Fruit fly (Drosophila melanogaster) whole organism, wandering third instar larva: ENCODE results near the gene eIF4E5.

Experiments
- Abd-B ChIP-seq: fragments of >200 bp; optimal IDR thresholded peaks from 2 replicates; lab custom pipeline; 2017; ENCODE audit warnings: missing biosample characterization, missing genetic modification characterization
- CG32264 ChIP-seq: fragments of 200-800 bp; sonication (Bioruptor generic); optimal IDR thresholded peaks from 2 replicates; lab custom pipeline; 2016; ENCODE audit warnings: missing biosample characterization, missing genetic modification characterization
- CrebA ChIP-seq: fragments of 200-800 bp; sonication (Bioruptor generic); optimal IDR thresholded peaks from 2 replicates; lab custom pipeline; 2016; ENCODE audit warnings: missing biosample characterization, mild to moderate bottlenecking, missing genetic modification characterization, borderline replicate concordance
- Dfd ChIP-seq: fragments of >200 bp; optimal IDR thresholded peaks from 2 replicates; lab custom pipeline; 2017; ENCODE audit warnings: missing biosample characterization, missing genetic modification characterization
- Dif ChIP-seq: fragments of 200-275, 200-300 bp; sonication (Bioruptor generic); optimal IDR thresholded peaks from 2 replicates; lab custom pipeline; 2018; ENCODE audit warnings: missing biosample characterization, missing genetic modification characterization; ENCODE audit not compliant: partially characterized antibody
- GATAd ChIP-seq: sonication (Bioruptor generic); optimal IDR thresholded peaks from 2 replicates; lab custom pipeline; 2016; ENCODE audit warnings: missing biosample characterization, missing genetic modification characterization
- HLH106 ChIP-seq: fragments of 200-800 bp; optimal IDR thresholded peaks from 3 replicates; lab custom pipeline; 2019; ENCODE audit warnings: missing biosample characterization, mild to moderate bottlenecking, missing genetic modification characterization, moderate library complexity
- Hnf4 ChIP-seq: fragments of 200-800 bp; sonication (Bioruptor generic); optimal IDR thresholded peaks from 2 replicates; lab custom pipeline; 2016; ENCODE audit warnings: missing biosample characterization, mild to moderate bottlenecking, missing genetic modification characterization
- Hr78 ChIP-seq: fragments of >200 bp; optimal IDR thresholded peaks from 2 replicates; lab custom pipeline; 2017; ENCODE audit warnings: missing biosample characterization, missing genetic modification characterization
- Hr83 ChIP-seq: fragments of 200-300 bp; sonication (Bioruptor generic); optimal IDR thresholded peaks from 2 replicates; lab custom pipeline; 2016; ENCODE audit warnings: missing biosample characterization, mild to moderate bottlenecking, missing genetic modification characterization, moderate library complexity; ENCODE audit not compliant: poor library complexity, severe bottlenecking
- Jra ChIP-seq: sonication (Bioruptor generic); optimal IDR thresholded peaks from 2 replicates; lab custom pipeline; 2016; ENCODE audit warnings: missing biosample characterization, missing genetic modification characterization
- Mio ChIP-seq: sonication (Bioruptor generic); optimal IDR thresholded peaks from 2 replicates; lab custom pipeline; 2016; ENCODE audit warnings: missing biosample characterization, missing genetic modification characterization
- Myc ChIP-seq: fragments of >200 bp; optimal IDR thresholded peaks from 2 replicates; lab custom pipeline; 2017
- N ChIP-seq: fragments of >200 bp; optimal IDR thresholded peaks from 2 replicates; lab custom pipeline; 2018; ENCODE audit warnings: missing biosample characterization, missing external identifiers, missing genetic modification characterization
- OdsH ChIP-seq: fragments of 200-800 bp; sonication (Bioruptor generic); optimal IDR thresholded peaks from 2 replicates; lab custom pipeline; 2016; ENCODE audit warnings: missing biosample characterization, mild to moderate bottlenecking, missing genetic modification characterization
- Rel ChIP-seq, 2 experiments: fragments of 200-800 bp; sonication (Bioruptor generic) in 1 of 2; optimal IDR thresholded peaks; 2 replicates in 1 of 2; 3 replicates in 1 of 2; lab custom pipeline; 2016 to 2019; ENCODE audit warnings: mild to moderate bottlenecking in 2 of 2, missing biosample characterization in 2 of 2, missing genetic modification characterization in 2 of 2, moderate library complexity in 1 of 2
- Sp1 ChIP-seq: fragments of 200-800 bp; sonication (Bioruptor generic); optimal IDR thresholded peaks from 3 replicates; lab custom pipeline; 2019; ENCODE audit warnings: missing biosample characterization, mild to moderate bottlenecking, missing genetic modification characterization, moderate library complexity
- Vsx2 ChIP-seq: fragments of 200-300, 225-300 bp; sonication (Bioruptor generic); optimal IDR thresholded peaks from 2 replicates; lab custom pipeline; 2018; ENCODE audit warnings: missing biosample characterization, missing genetic modification characterization; ENCODE audit not compliant: partially characterized antibody
- brk ChIP-seq: fragments of 200-800 bp; sonication (Bioruptor generic); optimal IDR thresholded peaks from 2 replicates; lab custom pipeline; 2016; ENCODE audit warnings: missing biosample characterization, mild to moderate bottlenecking, missing genetic modification characterization
- dl ChIP-seq, 2 experiments: fragments of 175-275, 200-275 bp in 1 of 2; fragments of 200-275 bp in 1 of 2; sonication (Bioruptor generic); optimal IDR thresholded peaks; lab custom pipeline; 2018; ENCODE audit warnings: mild to moderate bottlenecking in 2 of 2, missing biosample characterization in 2 of 2, missing genetic modification characterization in 2 of 2, moderate library complexity in 2 of 2; ENCODE audit not compliant: partially characterized antibody in 2 of 2, insufficient read depth in 1 of 2
- dmrt93B ChIP-seq: fragments of 200-800 bp; sonication (Bioruptor generic); optimal IDR thresholded peaks from 2 replicates; lab custom pipeline; 2018; ENCODE audit warnings: missing biosample characterization, mild to moderate bottlenecking, missing genetic modification characterization
- dsf ChIP-seq: sonication (Bioruptor generic); optimal IDR thresholded peaks from 2 replicates; lab custom pipeline; 2016; ENCODE audit warnings: missing biosample characterization, missing genetic modification characterization, borderline replicate concordance
- ey ChIP-seq: fragments of 200-800 bp; sonication (Bioruptor generic); optimal IDR thresholded peaks from 2 replicates; lab custom pipeline; 2016; ENCODE audit warnings: missing biosample characterization, missing genetic modification characterization
- foxo ChIP-seq, 2 experiments: fragments of 200-800 bp; sonication (Bioruptor generic); optimal IDR thresholded peaks; 2 replicates in 1 of 2; 3 replicates in 1 of 2; lab custom pipeline; 2016 to 2017; ENCODE audit warnings: missing biosample characterization in 2 of 2, missing genetic modification characterization in 2 of 2
- fru ChIP-seq: fragments of 200-800 bp; sonication (Bioruptor generic); optimal IDR thresholded peaks from 3 replicates; lab custom pipeline; 2016; ENCODE audit warnings: missing biosample characterization, mild to moderate bottlenecking, missing genetic modification characterization
- h ChIP-seq: fragments of 200-800 bp; sonication (Bioruptor generic); optimal IDR thresholded peaks from 3 replicates; lab custom pipeline; 2016; ENCODE audit warnings: missing biosample characterization, mild to moderate bottlenecking, missing genetic modification characterization
- jim ChIP-seq: fragments of 175-275, 200-325 bp; sonication (Bioruptor generic); optimal IDR thresholded peaks from 2 replicates; lab custom pipeline; 2016; ENCODE audit warnings: missing biosample characterization, mild to moderate bottlenecking, missing genetic modification characterization
- lola ChIP-seq: fragments of >200 bp; optimal IDR thresholded peaks from 2 replicates; lab custom pipeline; 2017; ENCODE audit warnings: missing biosample characterization, missing genetic modification characterization
- pan ChIP-seq: fragments of >200 bp; optimal IDR thresholded peaks from 2 replicates; lab custom pipeline; 2017
- psq ChIP-seq: fragments of 200-800 bp; sonication (Bioruptor generic); optimal IDR thresholded peaks from 3 replicates; lab custom pipeline; 2017; ENCODE audit warnings: missing biosample characterization, mild to moderate bottlenecking, missing genetic modification characterization, moderate library complexity
- rgr ChIP-seq: fragments of 200-800 bp; sonication (Bioruptor generic); optimal IDR thresholded peaks from 3 replicates; lab custom pipeline; 2016; ENCODE audit warnings: missing biosample characterization, mild to moderate bottlenecking, missing genetic modification characterization
- sage ChIP-seq: fragments of 200-800 bp; sonication (Bioruptor generic); optimal IDR thresholded peaks from 2 replicates; lab custom pipeline; 2016; ENCODE audit warnings: missing biosample characterization, mild to moderate bottlenecking, missing genetic modification characterization
- sv ChIP-seq: fragments of 200-800 bp; sonication (Bioruptor generic); optimal IDR thresholded peaks from 3 replicates; lab custom pipeline; 2016; ENCODE audit warnings: missing biosample characterization, missing genetic modification characterization
- tai ChIP-seq: sonication (Bioruptor generic); optimal IDR thresholded peaks from 2 replicates; lab custom pipeline; 2016; ENCODE audit warnings: missing biosample characterization, missing genetic modification characterization
- usp ChIP-seq: fragments of >200 bp; optimal IDR thresholded peaks from 2 replicates; lab custom pipeline; 2017; ENCODE audit warnings: missing biosample characterization, missing genetic modification characterization
- woc ChIP-seq: sonication (Bioruptor generic); optimal IDR thresholded peaks from 2 replicates; lab custom pipeline; 2016; ENCODE audit warnings: missing biosample characterization, mild to moderate bottlenecking, missing genetic modification characterization

The eIF4E5 gene

dm6 chr3L:7894580-7894979 lies at the start of gene eIF4E5:
TSS of gene eIF4E5 (plus strand) at chr3L:7894880.
- TF ChIP-seq Abd-B (no peak), Rel (GFP tag; optimal IDR thresholded peaks at IDR 0.05; lab: Kevin White, UChicago) (no peak), Rel (tag; optimal IDR thresholded peaks at IDR 0.05; lab: Kevin White, UChicago) (no peak), N (no peak), dl (GFP tag; optimal IDR thresholded peaks at IDR 0.05; lab: Kevin White, UChicago; ENCODE audit: insufficient read depth in 1 of 2, partially characterized antibody in 2 of 2) (no peak), GATAd (GFP tag; lab: Kevin White, UChicago) (no peak), Vsx2 (no peak), ey (GFP tag; lab: Kevin White, UChicago) (no peak), CG32264 (GFP tag; lab: Kevin White, UChicago) (no peak)

DNA sequence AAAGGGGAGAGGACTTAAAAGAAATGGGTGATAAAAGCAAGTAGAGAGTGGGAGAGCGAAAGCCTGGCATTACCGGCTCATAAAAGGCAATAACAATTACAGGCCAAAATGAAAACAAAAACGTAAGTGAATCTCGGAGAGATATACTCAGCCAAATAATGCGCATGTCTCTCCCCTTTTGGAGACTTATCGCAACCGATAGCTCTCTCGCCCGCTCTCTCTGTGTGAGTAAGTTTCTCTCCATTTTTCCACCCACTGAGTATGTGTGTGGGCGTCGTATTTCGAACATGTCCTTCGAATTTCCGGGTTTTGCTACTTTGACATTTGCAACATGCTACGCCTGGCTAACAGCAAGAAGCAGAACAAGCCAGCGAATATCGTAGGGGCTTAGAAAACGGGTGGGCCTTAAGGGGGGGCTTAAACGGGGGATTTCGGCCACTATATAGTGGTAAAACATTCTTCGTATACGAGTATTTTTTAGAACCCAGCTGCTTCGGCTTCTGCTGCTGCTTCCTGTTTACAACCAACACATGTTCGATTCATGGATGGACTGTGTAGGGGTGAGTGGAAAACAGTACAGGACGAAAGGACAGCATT lies 46.9 kb upstream of the eIF4E5 start:
- TF ChIP-seq sv (GFP tag; lab: Kevin White, UChicago): no peak
- TF ChIP-seq woc (GFP tag; lab: Kevin White, UChicago): no peak
- TF ChIP-seq CrebA (GFP tag; lab: Kevin White, UChicago): no peak
- TF ChIP-seq Sp1 (GFP tag; lab: Kevin White, UChicago): no peak
- TF ChIP-seq Abd-B: no peak
- TF ChIP-seq dl (GFP tag; optimal IDR thresholded peaks at IDR 0.05; lab: Kevin White, UChicago; ENCODE audit: insufficient read depth in 1 of 2, partially characterized antibody in 2 of 2): peak in 1 of 2 experiments; percentile 18
- TF ChIP-seq dsf: no peak
- no peak for TF ChIP-seq Mio (GFP tag; lab: Kevin White, UChicago)
- no peak for TF ChIP-seq Hnf4 (GFP tag; lab: Kevin White, UChicago)
- TF ChIP-seq Hr78 (GFP tag; lab: Kevin White, UChicago): no peak
- no peak for TF ChIP-seq Hr83
- no peak for TF ChIP-seq psq (GFP tag; lab: Kevin White, UChicago)
- TF ChIP-seq Dif (GFP tag; lab: Kevin White, UChicago): peak; percentile 35
- TF ChIP-seq Vsx2: no peak
- TF ChIP-seq foxo (GFP tag; optimal IDR thresholded peaks at IDR 0.05; lab: Kevin White, UChicago): no peak
- TF ChIP-seq rgr (GFP tag; lab: Kevin White, UChicago): no peak
- no peak for TF ChIP-seq brk (GFP tag; lab: Kevin White, UChicago)
- TF ChIP-seq, all 38 proteins: peak for 2

DNA sequence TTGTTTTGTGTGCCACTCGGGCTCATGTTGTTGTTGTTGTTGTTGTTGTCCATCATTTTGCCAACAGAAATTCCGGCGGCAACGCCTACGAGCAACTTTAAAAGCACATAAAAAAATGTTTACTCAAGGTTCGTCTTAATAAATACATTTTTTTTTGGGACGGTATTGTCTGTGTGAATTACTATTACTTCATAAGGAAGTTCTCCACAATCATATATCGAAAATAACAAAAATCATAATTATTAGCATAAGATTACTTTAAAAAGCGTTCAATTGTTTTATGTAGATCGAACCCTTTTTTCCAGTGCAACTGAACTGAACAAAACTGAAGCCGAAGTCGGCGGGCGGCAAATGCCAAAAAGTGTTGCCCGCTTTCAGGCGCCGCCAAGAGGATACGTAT lies 46.1 kb upstream of the eIF4E5 start:
- TF ChIP-seq Sp1 (GFP tag; lab: Kevin White, UChicago) (no peak), Hr78 (GFP tag; lab: Kevin White, UChicago) (no peak), rgr (GFP tag; lab: Kevin White, UChicago) (no peak), fru (GFP tag; lab: Kevin White, UChicago) (no peak), psq (GFP tag; lab: Kevin White, UChicago) (no peak), Hr83 (no peak), dl (GFP tag; optimal IDR thresholded peaks at IDR 0.05; lab: Kevin White, UChicago; ENCODE audit: insufficient read depth in 1 of 2, partially characterized antibody in 2 of 2) (no peak), lola (no peak), brk (GFP tag; lab: Kevin White, UChicago) (no peak), jim (GFP tag; lab: Kevin White, UChicago) (no peak), h (GFP tag; lab: Kevin White, UChicago) (no peak), woc (GFP tag; lab: Kevin White, UChicago) (no peak), CG32264 (GFP tag; lab: Kevin White, UChicago) (no peak)

- no peak for TF ChIP-seq lola
- no peak for TF ChIP-seq Hr83
- peak; percentile 69 for TF ChIP-seq sv (GFP tag; lab: Kevin White, UChicago)
- TF ChIP-seq woc (GFP tag; lab: Kevin White, UChicago): peak; percentile 22
- TF ChIP-seq dmrt93B (GFP tag; lab: Kevin White, UChicago): peak; percentile 3
- TF ChIP-seq Rel (GFP tag; optimal IDR thresholded peaks at IDR 0.05; lab: Kevin White, UChicago): no peak
- no peak for TF ChIP-seq Rel (tag; optimal IDR thresholded peaks at IDR 0.05; lab: Kevin White, UChicago)
- TF ChIP-seq pan: no peak
- TF ChIP-seq Mio (GFP tag; lab: Kevin White, UChicago): no peak
- no peak for TF ChIP-seq Vsx2
- no peak for TF ChIP-seq CrebA (GFP tag; lab: Kevin White, UChicago)
- TF ChIP-seq Jra: no peak
- TF ChIP-seq HLH106: peak; percentile 22
- TF ChIP-seq rgr (GFP tag; lab: Kevin White, UChicago): peak; percentile 73
- no peak for TF ChIP-seq sage (GFP tag; lab: Kevin White, UChicago)
- TF ChIP-seq dsf: no peak
- TF ChIP-seq usp (GFP tag; lab: Kevin White, UChicago): no peak
- peak; percentile 80 for TF ChIP-seq h (GFP tag; lab: Kevin White, UChicago)
- TF ChIP-seq dl (GFP tag; optimal IDR thresholded peaks at IDR 0.05; lab: Kevin White, UChicago; ENCODE audit: insufficient read depth in 1 of 2, partially characterized antibody in 2 of 2): no peak
- peak in 1 of 2 experiments; percentile 77 for TF ChIP-seq foxo (GFP tag; optimal IDR thresholded peaks at IDR 0.05; lab: Kevin White, UChicago)
- TF ChIP-seq OdsH: peak; percentile 67
- TF ChIP-seq Dfd (GFP tag; lab: Kevin White, UChicago): no peak
- TF ChIP-seq Abd-B: no peak
- TF ChIP-seq CG32264 (GFP tag; lab: Kevin White, UChicago): no peak
- TF ChIP-seq fru (GFP tag; lab: Kevin White, UChicago): peak; percentile 86
- peak; percentile 58 for TF ChIP-seq tai
- TF ChIP-seq Hr78 (GFP tag; lab: Kevin White, UChicago): no peak
- TF ChIP-seq N: no peak
- TF ChIP-seq psq (GFP tag; lab: Kevin White, UChicago): peak; percentile 54
- no peak for TF ChIP-seq Myc (lab: Kevin White, UChicago)
- no peak for TF ChIP-seq brk (GFP tag; lab: Kevin White, UChicago)
- TF ChIP-seq ey (GFP tag; lab: Kevin White, UChicago): peak; percentile 73
- TF ChIP-seq jim (GFP tag; lab: Kevin White, UChicago): no peak
- peak; percentile 7 for TF ChIP-seq Sp1 (GFP tag; lab: Kevin White, UChicago)
These were observed 43.8 kb upstream of the eIF4E5 start for dm6 chr3L:7850771-7851358.
